Fruit fly (Drosophila melanogaster) whole organism, embryonic: ENCODE data around the gene Tim9b.

Experiments used
- CG10565 ChIP-seq: fragments of 200-800 bp; sonication (Bioruptor generic); optimal IDR thresholded peaks from 3 replicates; lab custom pipeline; 2016; ENCODE audit warnings: missing biosample characterization, mild to moderate bottlenecking, missing genetic modification characterization
- CG11247 ChIP-seq: fragments of 200-800 bp; sonication (Bioruptor generic); IDR thresholded peaks from 2 replicates; pipeline ENCODE4 v1.3.6; 2022; ENCODE audit warnings: missing biosample characterization, missing genetic modification characterization
- CG15479 ChIP-seq: fragments of 200-800 bp; sonication (Bioruptor generic); optimal IDR thresholded peaks from 3 replicates; lab custom pipeline; 2019; ENCODE audit warnings: missing biosample characterization, mild to moderate bottlenecking, missing genetic modification characterization, moderate library complexity
- CG32767 ChIP-seq: fragments of 200-800 bp; sonication (Bioruptor generic); IDR thresholded peaks from 2 replicates; pipeline ENCODE4 v1.3.6; 2022; ENCODE audit warnings: missing biosample characterization, missing genetic modification characterization
- CG32772 ChIP-seq: fragments of 200-800 bp; sonication (Bioruptor generic); IDR thresholded peaks from 2 replicates; pipeline ENCODE4 v1.3.6; 2022; ENCODE audit warnings: missing biosample characterization, missing genetic modification characterization
- CG34376 ChIP-seq: fragments of 200-800 bp; sonication (Bioruptor generic); optimal IDR thresholded peaks from 2 replicates; lab custom pipeline; 2018; ENCODE audit warnings: missing biosample characterization, mild to moderate bottlenecking, missing genetic modification characterization
- CG3995 ChIP-seq: fragments of 200-800 bp; sonication (Bioruptor generic); optimal IDR thresholded peaks from 3 replicates; lab custom pipeline; 2016; ENCODE audit warnings: missing biosample characterization, missing genetic modification characterization
- CG4328 ChIP-seq: fragments of 200-800 bp; sonication (Bioruptor generic); optimal IDR thresholded peaks from 3 replicates; lab custom pipeline; 2017; ENCODE audit warnings: missing biosample characterization, missing genetic modification reagents, missing genetic modification characterization
- CG4854 ChIP-seq: fragments of 200-800 bp; sonication (Bioruptor generic); optimal IDR thresholded peaks from 2 replicates; lab custom pipeline; 2016; ENCODE audit warnings: missing biosample characterization, missing genetic modification characterization, inconsistent platforms
- CG5180 ChIP-seq: fragments of 200-800 bp; sonication (Bioruptor generic); optimal IDR thresholded peaks from 3 replicates; lab custom pipeline; 2017; ENCODE audit warnings: missing biosample characterization, missing genetic modification characterization, mild to moderate bottlenecking, moderate library complexity, missing genetic modification reagents
- CG7357 ChIP-seq: fragments of 200-800 bp; sonication (Bioruptor generic); IDR thresholded peaks from 3 replicates; pipeline ENCODE4 v1.3.6; 2022; ENCODE audit warnings: missing biosample characterization, missing genetic modification characterization
- CG8944 ChIP-seq: fragments of 200-800 bp; sonication (Bioruptor generic); optimal IDR thresholded peaks from 3 replicates; lab custom pipeline; 2016; ENCODE audit warnings: missing biosample characterization, missing genetic modification characterization
- D19B ChIP-seq: fragments of 200-800 bp; sonication (Bioruptor generic); optimal IDR thresholded peaks from 2 replicates; lab custom pipeline; 2017; ENCODE audit warnings: missing biosample characterization, mild to moderate bottlenecking, missing genetic modification characterization
- Dref ChIP-seq: fragments of 200-800 bp; sonication (Bioruptor generic); IDR thresholded peaks from 2 replicates; pipeline ENCODE4 v1.3.6; 2022; ENCODE audit warnings: missing biosample characterization, missing genetic modification characterization
- Gug ChIP-seq: fragments of 200-800 bp; sonication (Bioruptor generic); IDR thresholded peaks from 4 replicates; pipeline ENCODE4 v1.3.6; 2022; ENCODE audit warnings: missing biosample characterization, missing genetic modification characterization
- Hmr ChIP-seq: fragments of 200-800 bp; sonication (Bioruptor generic); optimal IDR thresholded peaks from 3 replicates; lab custom pipeline; 2017; ENCODE audit warnings: mild to moderate bottlenecking, missing biosample characterization, missing genetic modification reagents, missing genetic modification characterization
- Hsf ChIP-seq: fragments of 200-800 bp; sonication (Bioruptor generic); optimal IDR thresholded peaks from 3 replicates; lab custom pipeline; 2016; ENCODE audit warnings: missing biosample characterization, missing genetic modification characterization
- Kr ChIP-seq: fragments of 200-800 bp; sonication (Bioruptor generic); optimal IDR thresholded peaks from 2 replicates; lab custom pipeline; 2017; ENCODE audit warnings: missing biosample characterization, mild to moderate bottlenecking, missing genetic modification characterization
- MESR4 ChIP-seq: fragments of 200-800 bp; sonication (Bioruptor generic); optimal IDR thresholded peaks from 2 replicates; lab custom pipeline; 2018; ENCODE audit warnings: missing biosample characterization, mild to moderate bottlenecking, missing genetic modification characterization, moderate library complexity
- Med ChIP-seq: fragments of 200-800 bp; sonication (Bioruptor generic); peaks from one replicate; lab custom pipeline; 2016; ENCODE audit warnings: missing biosample characterization, missing genetic modification characterization, mild to moderate bottlenecking, inconsistent platforms, moderate library complexity
- NC2α ChIP-seq: fragments of 200-800 bp; sonication (Bioruptor generic); optimal IDR thresholded peaks from 2 replicates; lab custom pipeline; 2016; ENCODE audit warnings: missing biosample characterization, missing genetic modification characterization
- Poxn ChIP-seq: fragments of 200-800 bp; sonication (Bioruptor generic); IDR thresholded peaks from 2 replicates; pipeline ENCODE4 v1.3.6; 2022; ENCODE audit warnings: missing biosample characterization, missing genetic modification characterization
- Sry-β ChIP-seq: fragments of 200-800 bp; sonication (Bioruptor generic); optimal IDR thresholded peaks from 2 replicates; lab custom pipeline; 2018; ENCODE audit warnings: missing biosample characterization, mild to moderate bottlenecking, missing genetic modification characterization, moderate library complexity
- Stat92E ChIP-seq, 3 experiments: fragments of >200 bp in 2 of 3; fragments of 200-800 bp in 1 of 3; sonication (Bioruptor generic) in 1 of 3; optimal IDR thresholded peaks; 2 replicates each; lab custom pipeline; 2017 to 2019; ENCODE audit warnings: missing biosample characterization in 3 of 3, missing genetic modification characterization in 3 of 3, mild to moderate bottlenecking in 1 of 3, moderate library complexity in 1 of 3
- Xrp1 ChIP-seq: fragments of 200-800 bp; sonication (Bioruptor generic); IDR thresholded peaks from 2 replicates; pipeline ENCODE4 v1.3.6; 2022; ENCODE audit warnings: missing biosample characterization, missing genetic modification characterization
- al ChIP-seq: fragments of 200-800 bp; sonication (Bioruptor generic); IDR thresholded peaks from 2 replicates; pipeline ENCODE4 v1.3.6; 2022; ENCODE audit warnings: missing biosample characterization, missing genetic modification characterization
- aop ChIP-seq: fragments of 200-800 bp; sonication (Bioruptor generic); IDR thresholded peaks from 2 replicates; pipeline ENCODE4 v1.3.6; 2022; ENCODE audit warnings: missing biosample characterization, missing genetic modification characterization
- br ChIP-seq: fragments of >200 bp; optimal IDR thresholded peaks from 2 replicates; lab custom pipeline; 2017
- cg ChIP-seq: fragments of 200-800 bp; sonication (Bioruptor generic); optimal IDR thresholded peaks from 3 replicates; lab custom pipeline; 2019; ENCODE audit warnings: missing biosample characterization, mild to moderate bottlenecking, missing genetic modification characterization, moderate library complexity
- ci ChIP-seq: fragments of 200-800 bp; sonication (Bioruptor generic); IDR thresholded peaks from 3 replicates; pipeline ENCODE4 v1.3.6; 2022; ENCODE audit warnings: missing biosample characterization, missing genetic modification characterization
- ewg ChIP-seq: fragments of 200-800 bp; sonication (Bioruptor generic); optimal IDR thresholded peaks from 3 replicates; lab custom pipeline; 2017; ENCODE audit warnings: mild to moderate bottlenecking, missing biosample characterization, missing genetic modification reagents, missing genetic modification characterization
- fd64A ChIP-seq: fragments of 200-800 bp; sonication (Bioruptor generic); optimal IDR thresholded peaks from 3 replicates; lab custom pipeline; 2018; ENCODE audit warnings: missing biosample characterization, mild to moderate bottlenecking, missing genetic modification characterization
- grau ChIP-seq: fragments of 200-800 bp; optimal IDR thresholded peaks from 3 replicates; lab custom pipeline; 2019; ENCODE audit warnings: missing biosample characterization, mild to moderate bottlenecking, missing genetic modification characterization, moderate library complexity
- jumu ChIP-seq: fragments of 200-800 bp; sonication (Bioruptor generic); optimal IDR thresholded peaks from 3 replicates; lab custom pipeline; 2016; ENCODE audit warnings: missing biosample characterization, missing genetic modification characterization
- lola ChIP-seq, 3 experiments: fragments of >200 bp in 2 of 3; fragments of 200-800 bp in 1 of 3; sonication (Bioruptor generic) in 1 of 3; optimal IDR thresholded peaks; 2 replicates each; lab custom pipeline; 2017 to 2019; ENCODE audit warnings: missing biosample characterization in 3 of 3, missing genetic modification characterization in 3 of 3, mild to moderate bottlenecking in 1 of 3, moderate library complexity in 1 of 3
- mld ChIP-seq: fragments of 200-800 bp; sonication (Bioruptor generic); IDR thresholded peaks from 3 replicates; pipeline ENCODE4 v1.3.6; 2022; ENCODE audit warnings: missing biosample characterization, missing genetic modification characterization; ENCODE audit not compliant: partially characterized antibody
- nerfin-2 ChIP-seq: fragments of 200-800 bp; sonication (Bioruptor generic); IDR thresholded peaks from 2 replicates; pipeline ENCODE4 v1.3.6; 2022; ENCODE audit warnings: missing biosample characterization, missing genetic modification characterization; ENCODE audit not compliant: partially characterized antibody
- onecut ChIP-seq: fragments of 200-800 bp; sonication (Bioruptor generic); IDR thresholded peaks from 2 replicates; pipeline ENCODE4 v1.3.6; 2022; ENCODE audit warnings: missing biosample characterization, missing genetic modification characterization
- p53 ChIP-seq: fragments of 200-800 bp; sonication (Bioruptor generic); optimal IDR thresholded peaks from 2 replicates; lab custom pipeline; 2016; ENCODE audit warnings: missing biosample characterization, missing genetic modification characterization
- pfk ChIP-seq: fragments of 200-800 bp; sonication (Bioruptor generic); optimal IDR thresholded peaks from 2 replicates; lab custom pipeline; 2018; ENCODE audit warnings: missing biosample characterization, mild to moderate bottlenecking, missing genetic modification characterization, moderate library complexity
- phol ChIP-seq: fragments of 200-800 bp; sonication (Bioruptor generic); optimal IDR thresholded peaks from 3 replicates; lab custom pipeline; 2018; ENCODE audit warnings: missing biosample characterization, mild to moderate bottlenecking, missing genetic modification characterization, moderate library complexity
- prd ChIP-seq, 3 experiments: fragments of >200 bp in 2 of 3; fragments of 200-800 bp in 1 of 3; sonication (Bioruptor generic) in 1 of 3; optimal IDR thresholded peaks in 2 of 3; IDR thresholded peaks in 1 of 3; 2 replicates in 2 of 3; 3 replicates in 1 of 3; pipeline versions ENCODE4 v1.3.6 to Lab custom; 2017 to 2022; ENCODE audit warnings: missing biosample characterization in 1 of 3, missing genetic modification characterization in 1 of 3
- psq ChIP-seq: fragments of 200-800 bp; sonication (Bioruptor generic); optimal IDR thresholded peaks from 2 replicates; lab custom pipeline; 2017; ENCODE audit warnings: missing biosample characterization, missing genetic modification characterization
- sens ChIP-seq: fragments of 200-800 bp; sonication (Bioruptor generic); peaks from one replicate; lab custom pipeline; 2016; ENCODE audit warnings: missing biosample characterization, missing genetic modification characterization
- sisA ChIP-seq: fragments of 200-800 bp; sonication (Bioruptor generic); IDR thresholded peaks from 2 replicates; pipeline ENCODE4 v1.3.6; 2022; ENCODE audit warnings: missing biosample characterization, missing genetic modification characterization
- so ChIP-seq: fragments of 200-800 bp; sonication (Bioruptor generic); IDR thresholded peaks from 3 replicates; pipeline ENCODE4 v1.3.6; 2022; ENCODE audit warnings: missing biosample characterization, missing genetic modification characterization
- ssp ChIP-seq: fragments of 200-800 bp; sonication (Bioruptor generic); IDR thresholded peaks from 2 replicates; pipeline ENCODE4 v1.3.6; 2022; ENCODE audit warnings: missing biosample characterization, missing genetic modification characterization
- sug ChIP-seq: fragments of 200-800 bp; optimal IDR thresholded peaks from 2 replicates; lab custom pipeline; 2019; ENCODE audit warnings: missing biosample characterization, mild to moderate bottlenecking, missing genetic modification characterization, moderate library complexity
- tll ChIP-seq, 2 experiments: fragments of 200-800 bp in 1 of 2; fragments of >200 bp in 1 of 2; sonication (Bioruptor generic) in 1 of 2; optimal IDR thresholded peaks; 2 replicates each; lab custom pipeline; 2017 to 2019; ENCODE audit warnings: missing biosample characterization in 2 of 2, missing genetic modification characterization in 2 of 2, mild to moderate bottlenecking in 1 of 2, moderate library complexity in 1 of 2

The Tim9b gene

dm6 chrX:19578908-19579647 lies 39.3 kb downstream of the Tim9b start (continued):
- TF ChIP-seq CG7357 (GFP tag; lab: Robert Waterston, UW) = peak; percentile 70
- TF ChIP-seq CG10565 (GFP tag; lab: Kevin White, UChicago) = no peak
- TF ChIP-seq Kr (GFP tag; lab: Kevin White, UChicago) = no peak
- TF ChIP-seq Sry-β (GFP tag; lab: Kevin White, UChicago) = no peak
- no peak for TF ChIP-seq Poxn (GFP tag; lab: Robert Waterston, UW)
- no peak for TF ChIP-seq aop
- no peak for TF ChIP-seq sisA (GFP tag; lab: Robert Waterston, UW)
- TF ChIP-seq Stat92E (GFP tag; optimal IDR thresholded peaks at IDR 0.05; lab: Kevin White, UChicago) = peak in 1 of 3 experiments; percentile 80
- no peak for TF ChIP-seq br (lab: Kevin White, UChicago)
- TF ChIP-seq lola (GFP tag; optimal IDR thresholded peaks at IDR 0.05; lab: Kevin White, UChicago) = peak in 1 of 3 experiments; percentile 92
- TF ChIP-seq nerfin-2 (GFP tag; lab: Robert Waterston, UW) = no peak
- TF ChIP-seq CG11247 (GFP tag; lab: Robert Waterston, UW) = no peak
- TF ChIP-seq CG32767 = 0 out of 2 replicates have a peak, but pooled peaks have one; percentile 21
- TF ChIP-seq Gug (GFP tag; lab: Robert Waterston, UW) = no peak
- peak; percentile 68 for TF ChIP-seq sens (GFP tag; lab: Kevin White, UChicago)
- TF ChIP-seq Hmr = no peak
- no peak for TF ChIP-seq CG4328 (GFP tag; lab: Kevin White, UChicago)
- no peak for TF ChIP-seq Dref
- TF ChIP-seq mld (GFP tag; lab: Robert Waterston, UW) = no peak
- TF ChIP-seq grau = no peak
- no peak for TF ChIP-seq tll (GFP tag; optimal IDR thresholded peaks at IDR 0.05; lab: Kevin White, UChicago)
- 0 out of 3 replicates have a peak, but pooled peaks have one; percentile 23 for TF ChIP-seq ci (GFP tag; lab: Robert Waterston, UW)
- no peak; the same call in 1 of the 2 replicates for TF ChIP-seq ssp (GFP tag; lab: Robert Waterston, UW)
- TF ChIP-seq CG3995 = peak; percentile 92
- TF ChIP-seq prd (optimal IDR thresholded peaks at IDR 0.05; lab: Kevin White, UChicago) = no peak
- 0 out of 3 replicates have a peak, but pooled peaks have one; percentile 12 for TF ChIP-seq prd (GFP tag; IDR thresholded peaks at IDR 0.05; lab: Robert Waterston, UW)
- no peak for TF ChIP-seq fd64A (GFP tag; lab: Kevin White, UChicago)
- TF ChIP-seq MESR4 = peak; percentile 71
- TF ChIP-seq CG8944 (GFP tag; lab: Kevin White, UChicago) = no peak
- no peak for TF ChIP-seq al (GFP tag; lab: Robert Waterston, UW)
- no peak for TF ChIP-seq Hsf (GFP tag; lab: Kevin White, UChicago)
- no peak for TF ChIP-seq CG34376 (GFP tag; lab: Kevin White, UChicago)
- no peak for TF ChIP-seq jumu (GFP tag; lab: Kevin White, UChicago)
- TF ChIP-seq NC2α (GFP tag; lab: Kevin White, UChicago) = no peak
- no peak for TF ChIP-seq CG5180 (GFP tag; lab: Kevin White, UChicago)
- peak; percentile 47 for TF ChIP-seq Med
- TF ChIP-seq Xrp1 (GFP tag; lab: Robert Waterston, UW) = no peak

- TF ChIP-seq phol (tag; lab: Kevin White, UChicago) (peak; percentile 54), CG32772 (GFP tag; lab: Robert Waterston, UW) (no peak), p53 (GFP tag; lab: Kevin White, UChicago) (peak; percentile 90), ewg (GFP tag; lab: Kevin White, UChicago) (no peak), pfk (GFP tag; lab: Kevin White, UChicago) (no peak), CG15479 (peak; percentile 39), CG4854 (GFP tag; lab: Kevin White, UChicago) (no peak), onecut (GFP tag; lab: Robert Waterston, UW) (no peak), sug (tag; lab: Kevin White, UChicago) (no peak), D19B (GFP tag; lab: Kevin White, UChicago) (peak; percentile 52), so (0 out of 3 replicates have a peak, but pooled peaks have one; percentile 9), psq (no peak), cg (GFP tag; lab: Kevin White, UChicago) (peak; percentile 76)
Observed at dm6 chrX:19577940-19578632, 40.3 kb downstream of the Tim9b start.
